Fruit fly (Drosophila melanogaster) whole organism, prepupa: ENCODE results near the gene Polr1E.
A peak's percentile ranks its signal among the peaks of the same experiment; 100 is the strongest.

Source experiments
- Blimp-1 ChIP-seq: fragments of 200-800 bp; sonication (Bioruptor generic); optimal IDR thresholded peaks from 3 replicates; lab custom pipeline; 2017; ENCODE audit warnings: missing biosample characterization, missing genetic modification characterization, mild to moderate bottlenecking, moderate library complexity, missing genetic modification reagents
- CG10631 ChIP-seq: fragments of 200-800 bp; sonication (Bioruptor generic); optimal IDR thresholded peaks from 2 replicates; lab custom pipeline; 2016; ENCODE audit warnings: missing biosample characterization, missing genetic modification characterization
- CG10669 ChIP-seq: fragments of 200-800 bp; sonication (Bioruptor generic); optimal IDR thresholded peaks from 3 replicates; lab custom pipeline; 2018; ENCODE audit warnings: missing biosample characterization, mild to moderate bottlenecking, missing genetic modification characterization, moderate library complexity
- CG11294 ChIP-seq: fragments of 200-800 bp; sonication (Bioruptor generic); IDR thresholded peaks from 2 replicates; pipeline ENCODE4 v1.3.6; 2022; ENCODE audit warnings: missing biosample characterization, missing genetic modification characterization
- CG11762 ChIP-seq: fragments of 200-800 bp; sonication (Bioruptor generic); optimal IDR thresholded peaks from 3 replicates; lab custom pipeline; 2016; ENCODE audit warnings: missing biosample characterization, missing genetic modification characterization; ENCODE audit not compliant: insufficient read depth
- CG15336 ChIP-seq: fragments of 200-800 bp; sonication (Bioruptor generic); IDR thresholded peaks from 2 replicates; pipeline ENCODE4 v1.3.6; 2022; ENCODE audit warnings: missing biosample characterization, missing genetic modification characterization
- CG1621 ChIP-seq: fragments of 200-800 bp; sonication (Bioruptor generic); optimal IDR thresholded peaks from 3 replicates; lab custom pipeline; 2018; ENCODE audit warnings: missing biosample characterization, mild to moderate bottlenecking, missing genetic modification characterization
- CG16779 ChIP-seq: fragments of 200-800 bp; sonication (Bioruptor generic); optimal IDR thresholded peaks from 3 replicates; lab custom pipeline; 2017; ENCODE audit warnings: missing biosample characterization, mild to moderate bottlenecking, missing genetic modification characterization
- CG3032 ChIP-seq: fragments of 200-800 bp; optimal IDR thresholded peaks from 2 replicates; lab custom pipeline; 2019; ENCODE audit warnings: missing biosample characterization, mild to moderate bottlenecking, missing genetic modification characterization, moderate library complexity
- CG31627 ChIP-seq: fragments of 200-800 bp; sonication (Bioruptor generic); optimal IDR thresholded peaks from 3 replicates; lab custom pipeline; 2016; ENCODE audit warnings: missing biosample characterization, missing genetic modification characterization
- CG32006 ChIP-seq: fragments of 200-800 bp; sonication (Bioruptor generic); optimal IDR thresholded peaks from 3 replicates; lab custom pipeline; 2017; ENCODE audit warnings: missing biosample characterization, mild to moderate bottlenecking, missing genetic modification characterization
- CG34406 ChIP-seq: fragments of 200-800 bp; sonication (Bioruptor generic); optimal IDR thresholded peaks from 3 replicates; lab custom pipeline; 2016; ENCODE audit warnings: missing biosample characterization, missing genetic modification characterization
- CG3919 ChIP-seq: fragments of 200-800 bp; sonication (Bioruptor generic); optimal IDR thresholded peaks from 3 replicates; lab custom pipeline; 2016; ENCODE audit warnings: missing biosample characterization, missing genetic modification characterization
- CG4318 ChIP-seq: fragments of 200-800 bp; sonication (Bioruptor generic); optimal IDR thresholded peaks from 3 replicates; lab custom pipeline; 2017; ENCODE audit warnings: missing biosample characterization, mild to moderate bottlenecking, missing genetic modification characterization
- CG6163 ChIP-seq: fragments of 200-800 bp; sonication (Bioruptor generic); IDR thresholded peaks from 3 replicates; pipeline ENCODE4 v1.3.6; 2022; ENCODE audit warnings: missing biosample characterization, missing genetic modification characterization
- CG6276 ChIP-seq: fragments of 200-800 bp; sonication (Bioruptor generic); optimal IDR thresholded peaks from 2 replicates; lab custom pipeline; 2017; ENCODE audit warnings: missing biosample characterization, mild to moderate bottlenecking, missing genetic modification characterization
- CG6792 ChIP-seq: fragments of 200-800 bp; sonication (Bioruptor generic); optimal IDR thresholded peaks from 3 replicates; lab custom pipeline; 2016; ENCODE audit warnings: missing biosample characterization, missing genetic modification characterization
- CG6808 ChIP-seq: fragments of 200-800 bp; sonication (Bioruptor generic); optimal IDR thresholded peaks from 3 replicates; lab custom pipeline; 2017; ENCODE audit warnings: missing biosample characterization, missing genetic modification characterization, mild to moderate bottlenecking, moderate library complexity, missing genetic modification reagents
- CG7368 ChIP-seq: fragments of 200-800 bp; sonication (Bioruptor generic); optimal IDR thresholded peaks from 3 replicates; lab custom pipeline; 2016; ENCODE audit warnings: missing biosample characterization, missing genetic modification characterization
- CG8119 ChIP-seq: fragments of 200-800 bp; sonication (Bioruptor generic); IDR thresholded peaks from 3 replicates; pipeline ENCODE4 v1.3.6; 2022; ENCODE audit warnings: missing biosample characterization, missing genetic modification characterization
- CG8319 ChIP-seq: fragments of 200-800 bp; sonication (Bioruptor generic); optimal IDR thresholded peaks from 3 replicates; lab custom pipeline; 2016; ENCODE audit warnings: missing biosample characterization, missing genetic modification characterization
- CG8632 ChIP-seq: fragments of 200-800 bp; sonication (Bioruptor generic); optimal IDR thresholded peaks from 3 replicates; lab custom pipeline; 2016; ENCODE audit warnings: missing biosample characterization, missing genetic modification characterization
- CG9139 ChIP-seq: fragments of 200-800 bp; sonication (Bioruptor generic); optimal IDR thresholded peaks from 3 replicates; lab custom pipeline; 2017; ENCODE audit warnings: missing biosample characterization, mild to moderate bottlenecking, missing genetic modification characterization
- Eip93F ChIP-seq: fragments of 200-800 bp; sonication (Bioruptor generic); optimal IDR thresholded peaks from 2 replicates; lab custom pipeline; 2016; ENCODE audit warnings: missing biosample characterization, mild to moderate bottlenecking, missing genetic modification characterization
- Ets21C ChIP-seq: fragments of 200-800 bp; sonication (Bioruptor generic); optimal IDR thresholded peaks from 3 replicates; lab custom pipeline; 2016; ENCODE audit warnings: missing biosample characterization, missing genetic modification characterization
- Ets96B ChIP-seq: fragments of 200-800 bp; optimal IDR thresholded peaks from 2 replicates; lab custom pipeline; 2019; ENCODE audit warnings: missing biosample characterization, mild to moderate bottlenecking, missing genetic modification characterization, moderate library complexity
- Gug ChIP-seq: fragments of 200-800 bp; sonication (Bioruptor generic); IDR thresholded peaks from 2 replicates; pipeline ENCODE4 v1.3.6; 2022; ENCODE audit warnings: missing biosample characterization, missing genetic modification characterization
- Hr39 ChIP-seq: fragments of 200-800 bp; sonication (Bioruptor generic); optimal IDR thresholded peaks from 2 replicates; lab custom pipeline; 2016; ENCODE audit warnings: missing biosample characterization, missing genetic modification characterization
- Hr4 ChIP-seq: fragments of 200-800 bp; sonication (Bioruptor generic); optimal IDR thresholded peaks from 3 replicates; lab custom pipeline; 2016; ENCODE audit warnings: missing biosample characterization, missing genetic modification characterization
- Lpt ChIP-seq: fragments of 200-800 bp; sonication (Bioruptor generic); optimal IDR thresholded peaks from 3 replicates; lab custom pipeline; 2016; ENCODE audit warnings: missing biosample characterization, missing genetic modification characterization
- Met ChIP-seq: fragments of 200-800 bp; sonication (Bioruptor generic); optimal IDR thresholded peaks from 3 replicates; lab custom pipeline; 2016; ENCODE audit warnings: missing biosample characterization, missing genetic modification characterization
- OdsH ChIP-seq: fragments of 200-800 bp; sonication (Bioruptor generic); optimal IDR thresholded peaks from 3 replicates; lab custom pipeline; 2016; ENCODE audit warnings: missing biosample characterization, missing genetic modification characterization
- Smox ChIP-seq: fragments of 200-800 bp; sonication (Bioruptor generic); optimal IDR thresholded peaks from 3 replicates; lab custom pipeline; 2016; ENCODE audit warnings: missing biosample characterization, missing genetic modification characterization
- Sox102F ChIP-seq: fragments of 200-800 bp; sonication (Bioruptor generic); optimal IDR thresholded peaks from 2 replicates; lab custom pipeline; 2016; ENCODE audit warnings: missing biosample characterization, mild to moderate bottlenecking, missing genetic modification characterization
- Sox14 ChIP-seq: fragments of 200-800 bp; sonication (Bioruptor generic); optimal IDR thresholded peaks from 3 replicates; lab custom pipeline; 2016; ENCODE audit warnings: missing biosample characterization, missing genetic modification characterization
- Sox15 ChIP-seq: fragments of 200-800 bp; sonication (Bioruptor generic); optimal IDR thresholded peaks from 3 replicates; lab custom pipeline; 2016; ENCODE audit warnings: missing biosample characterization, missing genetic modification characterization
- achi ChIP-seq: fragments of 200-800 bp; sonication (Bioruptor generic); optimal IDR thresholded peaks from 3 replicates; lab custom pipeline; 2016; ENCODE audit warnings: missing biosample characterization, missing genetic modification characterization
- acj6 ChIP-seq: fragments of 200-800 bp; sonication (Bioruptor generic); optimal IDR thresholded peaks from 3 replicates; lab custom pipeline; 2016; ENCODE audit warnings: missing biosample characterization, missing genetic modification characterization
- dac ChIP-seq: fragments of 200-800 bp; sonication (Bioruptor generic); optimal IDR thresholded peaks from 2 replicates; lab custom pipeline; 2017; ENCODE audit warnings: missing biosample characterization, mild to moderate bottlenecking, missing genetic modification characterization
- eg ChIP-seq: fragments of 200-800 bp; sonication (Bioruptor generic); IDR thresholded peaks from 3 replicates; pipeline ENCODE4 v1.3.6; 2022; ENCODE audit warnings: missing biosample characterization, missing genetic modification characterization
- esn ChIP-seq: fragments of 200-800 bp; sonication (Bioruptor generic); optimal IDR thresholded peaks from 2 replicates; lab custom pipeline; 2016; ENCODE audit warnings: missing biosample characterization, mild to moderate bottlenecking, missing genetic modification characterization, moderate library complexity
- fd59A ChIP-seq: fragments of 200-800 bp; sonication (Bioruptor generic); optimal IDR thresholded peaks from 2 replicates; lab custom pipeline; 2017; ENCODE audit warnings: missing biosample characterization, mild to moderate bottlenecking, missing genetic modification characterization, missing genetic modification reagents
- fd85E ChIP-seq: fragments of 200-800 bp; sonication (Bioruptor generic); optimal IDR thresholded peaks from 3 replicates; lab custom pipeline; 2016; ENCODE audit warnings: missing biosample characterization, missing genetic modification characterization
- fkh ChIP-seq: fragments of 200-800 bp; sonication (Bioruptor generic); optimal IDR thresholded peaks from 3 replicates; lab custom pipeline; 2017; ENCODE audit warnings: missing biosample characterization, mild to moderate bottlenecking, missing genetic modification characterization, moderate library complexity
- lz ChIP-seq: fragments of 200-800 bp; sonication (Bioruptor generic); optimal IDR thresholded peaks from 3 replicates; lab custom pipeline; 2016; ENCODE audit warnings: missing biosample characterization, missing genetic modification characterization
- net ChIP-seq: fragments of 200-800 bp; sonication (Bioruptor generic); optimal IDR thresholded peaks from 3 replicates; lab custom pipeline; 2016; ENCODE audit warnings: missing biosample characterization, missing genetic modification characterization
- pdm3 ChIP-seq: fragments of 200-800 bp; sonication (Bioruptor generic); optimal IDR thresholded peaks from 3 replicates; lab custom pipeline; 2016; ENCODE audit warnings: missing biosample characterization, missing genetic modification characterization
- salr ChIP-seq, 2 experiments: fragments of 200-800 bp; sonication (Bioruptor generic); optimal IDR thresholded peaks; 3 replicates each; lab custom pipeline; 2016 to 2018; ENCODE audit warnings: missing biosample characterization in 2 of 2, missing genetic modification characterization in 2 of 2, mild to moderate bottlenecking in 1 of 2
- ss ChIP-seq, 2 experiments: fragments of 200-800 bp; sonication (Bioruptor generic); optimal IDR thresholded peaks; 2 replicates in 1 of 2; 3 replicates in 1 of 2; lab custom pipeline; 2017 to 2018; ENCODE audit warnings: mild to moderate bottlenecking in 2 of 2, missing biosample characterization in 2 of 2, missing genetic modification characterization in 2 of 2, moderate library complexity in 1 of 2
- svp ChIP-seq: fragments of 200-800 bp; sonication (Bioruptor generic); peaks from one replicate; lab custom pipeline; 2016; ENCODE audit warnings: missing biosample characterization, missing genetic modification characterization
- topi ChIP-seq: fragments of 200-800 bp; sonication (Bioruptor generic); optimal IDR thresholded peaks from 3 replicates; lab custom pipeline; 2016; ENCODE audit warnings: missing biosample characterization, missing genetic modification characterization
- vri ChIP-seq: fragments of 200-800 bp; sonication (Bioruptor generic); optimal IDR thresholded peaks from 3 replicates; lab custom pipeline; 2016; ENCODE audit warnings: missing biosample characterization, mild to moderate bottlenecking, missing genetic modification characterization

The Polr1E gene

DNA sequence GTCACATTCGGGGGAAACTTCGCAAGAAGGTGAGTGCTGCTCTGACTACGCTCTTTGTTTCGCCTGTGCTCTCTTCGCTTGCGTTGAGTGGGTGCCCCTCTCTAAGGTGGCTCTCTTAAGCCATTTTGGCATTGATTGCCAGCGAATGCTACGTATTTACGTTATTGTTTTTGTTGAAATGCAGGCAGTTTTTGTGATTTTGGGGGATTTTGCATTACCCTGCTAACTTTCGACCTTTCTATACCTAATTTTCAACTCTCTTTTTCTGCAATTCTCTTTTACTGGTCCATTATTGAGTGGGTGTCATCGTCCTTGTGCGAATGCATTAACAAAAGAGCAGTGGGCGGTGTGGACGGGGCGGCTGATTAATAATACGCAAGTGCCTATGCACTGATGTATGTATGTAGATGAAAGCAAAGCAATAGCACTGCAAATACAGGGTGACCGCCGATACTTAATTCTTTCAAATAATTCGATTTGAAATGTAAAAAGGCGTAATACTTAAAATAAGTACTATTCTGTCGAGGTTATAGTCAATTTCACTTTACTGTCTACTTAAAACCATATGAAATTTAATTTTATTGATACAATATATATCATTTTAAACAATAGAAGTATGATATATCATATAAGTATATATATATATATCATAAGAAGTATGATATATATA lies 26.3 kb downstream of the Polr1E start:
- peak; percentile 26 for TF ChIP-seq Ets96B (tag; lab: Kevin White, UChicago)
- TF ChIP-seq CG6276 = no peak
- no peak for TF ChIP-seq fkh (GFP tag; lab: Kevin White, UChicago)
- peak; percentile 37 for TF ChIP-seq net
- TF ChIP-seq Hr4 (GFP tag; lab: Kevin White, UChicago) = no peak
- TF ChIP-seq CG8119 (GFP tag; lab: Robert Waterston, UW) = peak; percentile 70; the same call in 2 of the 3 replicates
- no peak for TF ChIP-seq salr (GFP tag; optimal IDR thresholded peaks at IDR 0.05; lab: Kevin White, UChicago)
- no peak for TF ChIP-seq fd59A (GFP tag; lab: Kevin White, UChicago)
- TF ChIP-seq Smox (GFP tag; lab: Kevin White, UChicago) = no peak
- TF ChIP-seq Ets21C (GFP tag; lab: Kevin White, UChicago) = no peak
- peak; percentile 35 for TF ChIP-seq CG16779 (tag; lab: Kevin White, UChicago)
- no peak for TF ChIP-seq CG10631
- TF ChIP-seq CG11294 (GFP tag; lab: Robert Waterston, UW) = no peak
- TF ChIP-seq ss (GFP tag; optimal IDR thresholded peaks at IDR 0.05; lab: Kevin White, UChicago) = peak in 1 of 2 experiments; percentile 27
- no peak for TF ChIP-seq CG3032 (tag; lab: Kevin White, UChicago)
- peak; percentile 1 for TF ChIP-seq CG6792 (GFP tag; lab: Kevin White, UChicago)
- TF ChIP-seq dac (GFP tag; lab: Kevin White, UChicago) = no peak
- TF ChIP-seq pdm3 (GFP tag; lab: Kevin White, UChicago) = no peak
- no peak for TF ChIP-seq OdsH (GFP tag; lab: Kevin White, UChicago)
- no peak for TF ChIP-seq Blimp-1 (GFP tag; lab: Kevin White, UChicago)
- TF ChIP-seq vri = peak; percentile 8
- TF ChIP-seq CG15336 = peak; percentile 75
- no peak for TF ChIP-seq CG32006 (GFP tag; lab: Kevin White, UChicago)
- no peak for TF ChIP-seq Sox15 (GFP tag; lab: Kevin White, UChicago)
- peak; percentile 11 for TF ChIP-seq CG8632
- no peak for TF ChIP-seq Eip93F
- TF ChIP-seq Sox102F (GFP tag; lab: Kevin White, UChicago) = no peak
- no peak for TF ChIP-seq CG31627 (GFP tag; lab: Kevin White, UChicago)
- peak; percentile 2 for TF ChIP-seq lz (GFP tag; lab: Kevin White, UChicago)
- peak; percentile 63 for TF ChIP-seq CG34406
- TF ChIP-seq CG6808 (GFP tag; lab: Kevin White, UChicago) = no peak
- TF ChIP-seq CG3919 (GFP tag; lab: Kevin White, UChicago) = no peak
- no peak for TF ChIP-seq svp (GFP tag; lab: Kevin White, UChicago)
- peak; percentile 20 for TF ChIP-seq esn
- TF ChIP-seq Lpt (GFP tag; lab: Kevin White, UChicago) = no peak
- no peak for TF ChIP-seq CG8319
- TF ChIP-seq Met (GFP tag; lab: Kevin White, UChicago) = no peak
- TF ChIP-seq acj6 = peak; percentile 18
- TF ChIP-seq CG10669 = no peak
- peak; percentile 30; the same call in 1 of the 2 replicates for TF ChIP-seq Gug (GFP tag; lab: Robert Waterston, UW)
- no peak for TF ChIP-seq achi (GFP tag; lab: Kevin White, UChicago)
- TF ChIP-seq Hr39 (GFP tag; lab: Kevin White, UChicago) = no peak
- peak; percentile 48 for TF ChIP-seq CG6163 (GFP tag; lab: Robert Waterston, UW)
- TF ChIP-seq CG7368 (GFP tag; lab: Kevin White, UChicago) = no peak
- TF ChIP-seq topi (GFP tag; lab: Kevin White, UChicago) = no peak
- no peak for TF ChIP-seq fd85E (GFP tag; lab: Kevin White, UChicago)
- no peak for TF ChIP-seq CG4318
- no peak for TF ChIP-seq CG1621 (tag; lab: Kevin White, UChicago)
- peak; percentile 33 for TF ChIP-seq Sox14 (GFP tag; lab: Kevin White, UChicago)
- no peak for TF ChIP-seq CG11762 (GFP tag; lab: Kevin White, UChicago)
- TF ChIP-seq eg (GFP tag; lab: Robert Waterston, UW) = peak; percentile 69; the same call in 2 of the 3 replicates
- TF ChIP-seq CG9139 = no peak
